Worm (Caenorhabditis elegans): ENCODE data around the gene srh-82.

DNA sequence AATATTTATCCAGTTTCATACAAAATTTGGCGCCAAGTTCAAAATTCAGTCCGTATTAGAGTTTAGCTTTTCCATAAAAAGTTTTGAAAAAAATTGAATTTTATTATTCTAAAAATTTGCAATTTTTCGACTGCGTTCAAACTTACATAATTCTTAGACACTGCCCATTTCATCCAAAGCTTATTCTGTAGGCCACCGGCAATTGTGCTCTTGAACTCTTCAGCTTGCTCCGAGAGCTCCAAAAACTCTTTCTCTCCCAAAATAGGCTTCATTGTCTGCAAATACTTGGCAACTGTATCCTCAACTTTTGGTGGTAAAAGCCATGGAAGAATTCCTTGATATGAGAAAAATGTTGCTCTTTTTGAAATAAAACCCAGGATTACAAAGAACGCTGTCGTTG, 5.2 kb downstream of the srh-82 start:
- no peak for TF ChIP-seq nhr-90 (tag; optimal IDR thresholded peaks at IDR 0.05)
- TF ChIP-seq ztf-3 (GFP tag; optimal IDR thresholded peaks at IDR 0.05), result no peak
- no peak for TF ChIP-seq lsl-1 (GFP tag; optimal IDR thresholded peaks at IDR 0.05)
- TF ChIP-seq nfya-1 (tag; optimal IDR thresholded peaks at IDR 0.05; ENCODE audit: borderline replicate concordance, insufficient read depth), result no peak
- TF ChIP-seq tlf-1 (GFP tag; optimal IDR thresholded peaks at IDR 0.05), result no peak
- TF ChIP-seq snpc-1.1 (tag; optimal IDR thresholded peaks at IDR 0.05; ENCODE audit: insufficient read depth), result no peak
- TF ChIP-seq aptf-2 (GFP tag; conservative IDR thresholded peaks at IDR 0.05), result no peak

Data from whole organism, young adult.